Worm (Caenorhabditis elegans) whole organism, L4 larva: ENCODE measurements around the gene C44B7.11.
A peak's percentile ranks its signal among the peaks of the same experiment; 100 is the strongest.

Experiments
- attf-4 ChIP-seq: sonication (generic microtip); optimal IDR thresholded peaks from 3 replicates; lab custom pipeline; 2017; ENCODE audit warnings: missing biosample characterization, missing genetic modification characterization
- ceh-82 ChIP-seq: sonication (generic microtip); optimal IDR thresholded peaks from 2 replicates; lab custom pipeline; 2017; ENCODE audit warnings: missing biosample characterization, missing genetic modification characterization
- daf-19 ChIP-seq: fragments of 200-800 bp; sonication (Bioruptor generic); conservative IDR thresholded peaks from 2 replicates; pipeline ENCODE4 v1.3.6; 2022; ENCODE audit warnings: missing genetic modification characterization, missing compliant biosample characterization
- duxl-1 ChIP-seq: sonication (generic microtip); optimal IDR thresholded peaks from 2 replicates; lab custom pipeline; 2016; ENCODE audit warnings: mild to moderate bottlenecking, missing genetic modification characterization, moderate library complexity, missing compliant biosample characterization; ENCODE audit not compliant: poor library complexity
- lin-38 ChIP-seq: fragments of 200-800 bp; sonication (Bioruptor generic); IDR thresholded peaks from 2 replicates; pipeline ENCODE4 v1.3.6; 2022; ENCODE audit warnings: missing genetic modification reagents, missing genetic modification characterization, missing compliant biosample characterization
- nhr-11 ChIP-seq: fragments of 150-350 bp; optimal IDR thresholded peaks from 2 replicates; lab custom pipeline; 2014; ENCODE audit warnings: missing biosample characterization, missing genetic modification characterization
- nhr-237 ChIP-seq: sonication (generic microtip); optimal IDR thresholded peaks from 2 replicates; lab custom pipeline; 2017; ENCODE audit warnings: missing biosample characterization, missing genetic modification characterization

DNA sequence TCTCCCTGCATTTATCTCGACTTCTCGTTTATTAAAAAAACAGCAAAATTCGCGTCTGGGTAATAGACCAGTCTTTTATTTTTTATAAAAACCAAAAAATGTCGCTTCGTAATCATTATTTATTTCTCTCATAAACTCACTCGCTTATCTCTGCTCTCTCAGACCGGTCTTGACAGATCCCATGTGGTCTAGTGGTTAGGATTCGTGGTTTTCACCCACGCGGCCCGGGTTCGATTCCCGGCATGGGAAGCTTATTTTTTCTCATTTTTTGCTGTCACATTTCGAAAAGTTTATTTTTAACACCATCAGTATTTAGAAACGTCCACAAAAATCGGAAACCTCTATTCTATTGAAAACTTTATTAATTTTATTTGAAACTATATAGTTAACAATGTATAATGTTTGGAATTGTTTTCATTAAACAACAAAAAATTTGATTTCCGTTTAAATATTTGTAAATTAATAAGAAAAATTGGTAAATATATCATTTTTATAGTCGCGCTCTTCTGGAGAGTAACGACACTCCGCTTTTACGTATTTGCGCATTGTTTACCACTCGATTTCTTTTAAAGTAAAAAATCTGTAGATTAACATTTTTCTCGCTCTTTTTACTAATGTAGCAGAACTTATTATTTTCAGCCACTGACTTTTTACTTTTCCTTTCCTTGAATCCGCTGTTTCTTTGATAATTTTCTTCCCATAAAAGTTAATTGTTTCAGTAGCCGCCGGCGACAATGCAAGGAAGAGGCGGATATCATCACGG is 858 bp upstream of the C44B7.11 start, which contains the start of gene hrpl-1:
- TF ChIP-seq nhr-237 (no peak), duxl-1 (no peak), nhr-11 (no peak), lin-38 (GFP tag; lab: Robert Waterston, UW) (peak; percentile 62), daf-19 (GFP tag; lab: Robert Waterston, UW) (no peak), ceh-82 (tag; lab: Kevin White, UChicago) (no peak), attf-4 (tag; lab: Kevin White, UChicago) (no peak)
